Fruit fly (Drosophila melanogaster): Measurements from ENCODE around the gene CG9806.

The CG9806 gene

dm6 chrX:10620144-10621005, 6.5 kb downstream of the CG9806 start, which contains the start of gene CG43347 (continued):
- peak; percentile 26 for TF ChIP-seq CG2875 (GFP tag; optimal IDR thresholded peaks at IDR 0.05)
- TF ChIP-seq so (GFP tag; IDR thresholded peaks at IDR 0.05): 0 out of 3 replicates have a peak, but pooled peaks have one; percentile 54
- peak; percentile 59 for TF ChIP-seq lilli (GFP tag; optimal IDR thresholded peaks at IDR 0.05)
- no peak for TF ChIP-seq hth (optimal IDR thresholded peaks at IDR 0.05)
- peak; percentile 75 for TF ChIP-seq PHDP (tag; optimal IDR thresholded peaks at IDR 0.05)
- TF ChIP-seq Atf6 (GFP tag; IDR thresholded peaks at IDR 0.05): peak; percentile 61; the same call in 1 of the 2 replicates
- no peak for TF ChIP-seq kni (GFP tag; optimal IDR thresholded peaks at IDR 0.05)
- no peak for TF ChIP-seq dmrt11E (tag; optimal IDR thresholded peaks at IDR 0.05)
- no peak for TF ChIP-seq crc (GFP tag; optimal IDR thresholded peaks at IDR 0.05)
- peak; percentile 28 for TF ChIP-seq Fer2 (tag; optimal IDR thresholded peaks at IDR 0.05)
- no peak for TF ChIP-seq CG16813 (GFP tag; IDR thresholded peaks at IDR 0.05; ENCODE audit: partially characterized antibody)
- peak; percentile 54 for TF ChIP-seq CG1529 (GFP tag; optimal IDR thresholded peaks at IDR 0.05)
- peak; percentile 63 for TF ChIP-seq CG17385 (GFP tag; optimal IDR thresholded peaks at IDR 0.05)
- no peak for TF ChIP-seq tll (GFP tag; optimal IDR thresholded peaks at IDR 0.05)
- peak; percentile 36 for TF ChIP-seq Max (GFP tag; optimal IDR thresholded peaks at IDR 0.05)
- 0 out of 2 replicates have a peak, but pooled peaks have one; percentile 36 for TF ChIP-seq CG14014 (GFP tag; IDR thresholded peaks at IDR 0.05)
- TF ChIP-seq CG7963 (GFP tag; IDR thresholded peaks at IDR 0.05; ENCODE audit: partially characterized antibody): no peak
- peak; percentile 53 for TF ChIP-seq D19B (GFP tag; optimal IDR thresholded peaks at IDR 0.05)
- no peak for TF ChIP-seq Lpt (GFP tag; optimal IDR thresholded peaks at IDR 0.05)
- TF ChIP-seq CG13296 (GFP tag; optimal IDR thresholded peaks at IDR 0.05): peak; percentile 76
- peak; percentile 52 for TF ChIP-seq CG12219 (GFP tag; optimal IDR thresholded peaks at IDR 0.05)
- peak; percentile 89 for TF ChIP-seq CG2678 (tag; optimal IDR thresholded peaks at IDR 0.05)
- no peak for TF ChIP-seq gt (GFP tag; IDR thresholded peaks at IDR 0.05)
- peak; percentile 52 for TF ChIP-seq CG4424 (GFP tag; optimal IDR thresholded peaks at IDR 0.05)
- peak; percentile 33; the same call in 1 of the 2 replicates for TF ChIP-seq CG32532 (GFP tag; IDR thresholded peaks at IDR 0.05)
- TF ChIP-seq sqz (GFP tag; optimal IDR thresholded peaks at IDR 0.05): peak; percentile 37
- peak; percentile 66 for TF ChIP-seq CG9215 (GFP tag; IDR thresholded peaks at IDR 0.05)
- no peak for TF ChIP-seq CHES-1-like (GFP tag; optimal IDR thresholded peaks at IDR 0.05)
- no peak for TF ChIP-seq Tbp (GFP tag; optimal IDR thresholded peaks at IDR 0.05)
- no peak for TF ChIP-seq CG3163 (GFP tag; optimal IDR thresholded peaks at IDR 0.05)
- TF ChIP-seq Hey (tag; optimal IDR thresholded peaks at IDR 0.05): no peak
- TF ChIP-seq CG1792 (GFP tag; optimal IDR thresholded peaks at IDR 0.05): no peak
- TF ChIP-seq CG12236 (GFP tag; optimal IDR thresholded peaks at IDR 0.05): no peak
- TF ChIP-seq trh (GFP tag; optimal IDR thresholded peaks at IDR 0.05): no peak
- peak; percentile 82 for TF ChIP-seq dysf (GFP tag; IDR thresholded peaks at IDR 0.05)
- TF ChIP-seq CG11085 (GFP tag; IDR thresholded peaks at IDR 0.05): peak; percentile 31; the same call in 1 of the 2 replicates
- no peak for TF ChIP-seq zen (tag; optimal IDR thresholded peaks at IDR 0.05)
- TF ChIP-seq Antp (GFP tag; optimal IDR thresholded peaks at IDR 0.05): no peak
- TF ChIP-seq ham (GFP tag; IDR thresholded peaks at IDR 0.05): no peak
- no peak for TF ChIP-seq B-H1 (GFP tag; IDR thresholded peaks at IDR 0.05)
- peak; percentile 82 for TF ChIP-seq CG31441 (GFP tag; IDR thresholded peaks at IDR 0.05)
- no peak for TF ChIP-seq CG34224 (GFP tag; IDR thresholded peaks at IDR 0.05; ENCODE audit: partially characterized antibody)
- 0 out of 2 replicates have a peak, but pooled peaks have one; percentile 18 for TF ChIP-seq Rx (GFP tag; IDR thresholded peaks at IDR 0.05)
- no peak for TF ChIP-seq sna (GFP tag; IDR thresholded peaks at IDR 0.05; ENCODE audit: partially characterized antibody)
- TF ChIP-seq pan (optimal IDR thresholded peaks at IDR 0.05): no peak
- peak in 1 of 2 experiments; percentile 70 for TF ChIP-seq pan (GFP tag; optimal IDR thresholded peaks at IDR 0.05 in 1 of 2, IDR thresholded peaks at IDR 0.05 in 1 of 2)
- TF ChIP-seq slbo (GFP tag; IDR thresholded peaks at IDR 0.05): peak; percentile 62
- TF ChIP-seq CG33557 (GFP tag; optimal IDR thresholded peaks at IDR 0.05): no peak
- no peak for TF ChIP-seq fd64A (GFP tag; optimal IDR thresholded peaks at IDR 0.05)
